Fruit fly (Drosophila melanogaster): ENCODE measurements around the gene Abd-B.

DNA sequence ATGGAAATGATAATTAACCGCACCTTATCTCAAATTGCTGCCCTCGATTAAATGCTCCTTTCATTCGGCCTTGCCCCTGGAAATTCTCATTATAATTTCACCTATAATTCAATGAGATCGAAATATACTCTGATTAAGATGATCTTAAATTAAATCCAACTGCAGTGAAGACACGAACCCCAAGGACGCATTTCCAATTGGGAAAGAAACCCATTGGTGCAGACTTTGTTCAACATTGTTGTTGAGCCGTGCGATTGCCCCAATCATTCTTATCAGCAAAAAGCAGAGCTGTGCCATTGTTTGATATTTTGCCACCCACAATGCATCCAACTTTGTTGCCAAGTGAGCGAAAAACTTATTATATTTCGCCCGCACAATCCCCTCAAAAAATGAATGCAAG, 73.7 kb downstream of the Abd-B start:
- TF ChIP-seq CG8478 (optimal IDR thresholded peaks at IDR 0.05) (no peak), pan (optimal IDR thresholded peaks at IDR 0.05) (no peak), usp (GFP tag; optimal IDR thresholded peaks at IDR 0.05) (no peak), psq (optimal IDR thresholded peaks at IDR 0.05) (no peak), Dll (optimal IDR thresholded peaks at IDR 0.05) (no peak)
